Fruit fly (Drosophila melanogaster): ENCODE results near the gene Tomosyn.

Tomosyn gene

DNA sequence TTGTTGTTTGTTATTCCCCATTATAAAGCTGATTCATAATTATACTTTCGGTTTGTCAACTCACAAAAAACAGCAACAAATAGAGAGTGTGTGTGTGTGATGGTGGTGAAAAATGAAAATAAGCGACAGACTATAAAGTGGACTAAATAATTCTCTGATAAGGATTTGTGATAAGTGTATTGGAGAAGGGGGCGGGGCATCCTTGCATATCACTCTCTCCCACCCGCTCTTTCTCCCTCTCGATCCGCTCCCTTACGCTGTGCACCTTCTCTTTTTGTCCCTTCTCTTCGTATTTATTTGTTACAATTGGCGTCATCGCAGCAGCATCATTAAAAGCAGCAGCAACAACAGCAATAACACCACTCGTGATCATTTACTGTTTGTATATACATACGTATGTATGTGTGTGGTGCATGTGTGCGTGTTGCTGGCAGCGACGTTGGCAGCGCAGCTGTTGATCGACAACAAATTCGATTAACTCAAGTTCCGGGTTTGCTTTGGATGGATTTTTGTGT, 30.1 kb downstream of the Tomosyn start:
- TF ChIP-seq CG33017 (tag; optimal IDR thresholded peaks at IDR 0.05): no peak
- no peak for TF ChIP-seq Hr96 (GFP tag; optimal IDR thresholded peaks at IDR 0.05)
- TF ChIP-seq CG14711 (tag; optimal IDR thresholded peaks at IDR 0.05): no peak
- TF ChIP-seq Clk (GFP tag; optimal IDR thresholded peaks at IDR 0.05): no peak
- no peak for TF ChIP-seq pad (GFP tag; optimal IDR thresholded peaks at IDR 0.05)
- TF ChIP-seq cic (GFP tag; optimal IDR thresholded peaks at IDR 0.05): peak; percentile 59
- peak; percentile 30 for TF ChIP-seq CG7101 (tag; optimal IDR thresholded peaks at IDR 0.05)
- no peak for TF ChIP-seq toe (GFP tag; optimal IDR thresholded peaks at IDR 0.05)
- peak; percentile 19 for TF ChIP-seq Crg-1 (GFP tag; optimal IDR thresholded peaks at IDR 0.05)
- peak; percentile 92 for TF ChIP-seq kay (GFP tag; ENCODE audit: borderline replicate concordance)
- no peak for TF ChIP-seq ovo (GFP tag; optimal IDR thresholded peaks at IDR 0.05)
- TF ChIP-seq CG7045 (GFP tag; optimal IDR thresholded peaks at IDR 0.05): peak; percentile 9
- no peak for TF ChIP-seq CG5204 (GFP tag; optimal IDR thresholded peaks at IDR 0.05)
- no peak for TF ChIP-seq CG12768 (GFP tag; optimal IDR thresholded peaks at IDR 0.05)
- no peak for TF ChIP-seq CG1620 (GFP tag; optimal IDR thresholded peaks at IDR 0.05)
- peak; percentile 31 for TF ChIP-seq bab1 (GFP tag; optimal IDR thresholded peaks at IDR 0.05)
- TF ChIP-seq tj (GFP tag; optimal IDR thresholded peaks at IDR 0.05): peak; percentile 58
- no peak for TF ChIP-seq cnc (optimal IDR thresholded peaks at IDR 0.05)
- peak; percentile 56 for TF ChIP-seq Mnt (GFP tag; optimal IDR thresholded peaks at IDR 0.05)
- no peak for TF ChIP-seq CG11617 (GFP tag; optimal IDR thresholded peaks at IDR 0.05)

- peak; percentile 99 for TF ChIP-seq tj (GFP tag; optimal IDR thresholded peaks at IDR 0.05)
- peak; percentile 96 for TF ChIP-seq bab1 (GFP tag; optimal IDR thresholded peaks at IDR 0.05)
- TF ChIP-seq CG14711 (tag; optimal IDR thresholded peaks at IDR 0.05): peak; percentile 82
- peak; percentile 74 for TF ChIP-seq pad (GFP tag; optimal IDR thresholded peaks at IDR 0.05)
- TF ChIP-seq Crg-1 (GFP tag; optimal IDR thresholded peaks at IDR 0.05): peak; percentile 45
- peak; percentile 15 for TF ChIP-seq Mnt (GFP tag; optimal IDR thresholded peaks at IDR 0.05)
- TF ChIP-seq CG11617 (GFP tag; optimal IDR thresholded peaks at IDR 0.05): peak; percentile 61
- TF ChIP-seq CG1620 (GFP tag; optimal IDR thresholded peaks at IDR 0.05): no peak
- peak; percentile 11 for TF ChIP-seq ovo (GFP tag; optimal IDR thresholded peaks at IDR 0.05)
- no peak for TF ChIP-seq CG5204 (GFP tag; optimal IDR thresholded peaks at IDR 0.05)
- peak; percentile 39 for TF ChIP-seq CG33017 (tag; optimal IDR thresholded peaks at IDR 0.05)
- TF ChIP-seq CG7101 (tag; optimal IDR thresholded peaks at IDR 0.05): peak; percentile 84
- no peak for TF ChIP-seq Hr96 (GFP tag; optimal IDR thresholded peaks at IDR 0.05)
- no peak for TF ChIP-seq kay (GFP tag; ENCODE audit: borderline replicate concordance)
These were observed 31.5 kb downstream of the Tomosyn start for dm6 chrX:12662679-12663463.

DNA sequence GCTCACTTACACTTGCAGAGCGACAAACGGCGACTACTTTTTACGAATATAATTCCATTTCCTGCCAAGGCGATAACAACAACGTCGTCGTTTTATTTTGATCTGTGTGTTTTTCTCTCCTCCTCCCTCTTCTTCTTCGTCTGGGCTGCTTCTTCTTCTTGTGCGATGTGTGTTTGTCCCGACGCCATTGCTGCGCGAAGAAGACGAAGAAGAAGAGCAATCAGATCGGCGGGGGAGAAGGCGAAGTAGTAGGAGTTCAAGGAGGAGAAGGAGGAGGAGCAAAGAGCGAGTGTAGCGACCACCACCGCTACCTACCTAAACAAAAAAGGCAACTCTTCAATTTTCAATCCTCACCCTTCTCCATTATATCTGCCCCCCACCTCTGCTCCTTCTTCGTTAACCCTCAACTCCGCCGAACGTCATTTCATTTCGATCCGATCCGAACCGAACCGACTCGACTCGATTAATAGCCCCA, 32.1 kb downstream of the Tomosyn start:
- TF ChIP-seq pad (GFP tag; optimal IDR thresholded peaks at IDR 0.05): peak; percentile 61
- TF ChIP-seq tj (GFP tag; optimal IDR thresholded peaks at IDR 0.05): peak; percentile 66
- TF ChIP-seq CG33017 (tag; optimal IDR thresholded peaks at IDR 0.05): no peak

dm6 chrX:12664117-12664783, 32.8 kb downstream of the Tomosyn start:
- TF ChIP-seq cnc (optimal IDR thresholded peaks at IDR 0.05): no peak
- TF ChIP-seq CG14711 (tag; optimal IDR thresholded peaks at IDR 0.05): no peak
- TF ChIP-seq CG33017 (tag; optimal IDR thresholded peaks at IDR 0.05): no peak
- peak; percentile 7 for TF ChIP-seq tj (GFP tag; optimal IDR thresholded peaks at IDR 0.05)
- TF ChIP-seq CG5204 (GFP tag; optimal IDR thresholded peaks at IDR 0.05): no peak

- TF ChIP-seq cnc (optimal IDR thresholded peaks at IDR 0.05) (no peak), CG1620 (GFP tag; optimal IDR thresholded peaks at IDR 0.05) (peak; percentile 71), pad (GFP tag; optimal IDR thresholded peaks at IDR 0.05) (peak; percentile 93), toe (GFP tag; optimal IDR thresholded peaks at IDR 0.05) (peak; percentile 25), Mnt (GFP tag; optimal IDR thresholded peaks at IDR 0.05) (peak; percentile 79), CG11617 (GFP tag; optimal IDR thresholded peaks at IDR 0.05) (peak; percentile 90), tj (GFP tag; optimal IDR thresholded peaks at IDR 0.05) (no peak), CG7101 (tag; optimal IDR thresholded peaks at IDR 0.05) (peak; percentile 95), Clk (GFP tag; optimal IDR thresholded peaks at IDR 0.05) (peak; percentile 51), ovo (GFP tag; optimal IDR thresholded peaks at IDR 0.05) (peak; percentile 80), kay (GFP tag; ENCODE audit: borderline replicate concordance) (peak; percentile 37), Crg-1 (GFP tag; optimal IDR thresholded peaks at IDR 0.05) (peak; percentile 81), CG33017 (tag; optimal IDR thresholded peaks at IDR 0.05) (peak; percentile 87), CG14711 (tag; optimal IDR thresholded peaks at IDR 0.05) (peak; percentile 88), CG7045 (GFP tag; optimal IDR thresholded peaks at IDR 0.05) (peak; percentile 77), bab1 (GFP tag; optimal IDR thresholded peaks at IDR 0.05) (peak; percentile 76), Hr96 (GFP tag; optimal IDR thresholded peaks at IDR 0.05) (peak; percentile 65), CG5204 (GFP tag; optimal IDR thresholded peaks at IDR 0.05) (peak; percentile 76), cic (GFP tag; optimal IDR thresholded peaks at IDR 0.05) (peak; percentile 84), CG12768 (GFP tag; optimal IDR thresholded peaks at IDR 0.05) (peak; percentile 85)
These were observed 33.8 kb downstream of the Tomosyn start for dm6 chrX:12665112-12665795.

Data from whole organism, adult.